Fruit fly (Drosophila melanogaster) whole organism, embryonic: ENCODE data around the gene Gale.

Source experiments
- Asciz ChIP-seq: fragments of 200-800 bp; sonication (Bioruptor generic); optimal IDR thresholded peaks from 2 replicates; lab custom pipeline; 2017; ENCODE audit warnings: missing biosample characterization, mild to moderate bottlenecking, missing genetic modification characterization, missing genetic modification reagents
- B-H2 ChIP-seq: fragments of 200-800 bp; sonication (Bioruptor generic); optimal IDR thresholded peaks from 2 replicates; lab custom pipeline; 2018; ENCODE audit warnings: missing biosample characterization, mild to moderate bottlenecking, missing genetic modification characterization
- BEAF-32 ChIP-seq: fragments of 200-800 bp; sonication (Bioruptor generic); optimal IDR thresholded peaks from 3 replicates; lab custom pipeline; 2017; ENCODE audit warnings: missing biosample characterization, missing genetic modification characterization, mild to moderate bottlenecking, moderate library complexity, missing genetic modification reagents
- CG10431 ChIP-seq: fragments of 200-800 bp; sonication (Bioruptor generic); optimal IDR thresholded peaks from 3 replicates; lab custom pipeline; 2018; ENCODE audit warnings: missing biosample characterization, mild to moderate bottlenecking, missing genetic modification characterization
- CG12104 ChIP-seq: fragments of 200-800 bp; sonication (Bioruptor generic); optimal IDR thresholded peaks from 3 replicates; lab custom pipeline; 2016; ENCODE audit warnings: missing biosample characterization, missing genetic modification characterization
- CG12942 ChIP-seq: fragments of 200-800 bp; sonication (Bioruptor generic); optimal IDR thresholded peaks from 3 replicates; lab custom pipeline; 2016; ENCODE audit warnings: missing biosample characterization, missing genetic modification characterization
- CG13123 ChIP-seq: fragments of 200-800 bp; sonication (Bioruptor generic); optimal IDR thresholded peaks from 2 replicates; lab custom pipeline; 2016; ENCODE audit warnings: missing biosample characterization, missing genetic modification characterization
- CG13775 ChIP-seq: fragments of 200-800 bp; sonication (Bioruptor generic); optimal IDR thresholded peaks from 3 replicates; lab custom pipeline; 2017; ENCODE audit warnings: missing biosample characterization, mild to moderate bottlenecking, missing genetic modification characterization
- CG14965 ChIP-seq: fragments of 200-800 bp; sonication (Bioruptor generic); optimal IDR thresholded peaks from 2 replicates; lab custom pipeline; 2016; ENCODE audit warnings: missing biosample characterization, missing genetic modification characterization, borderline replicate concordance
- CG17385 ChIP-seq: fragments of 200-800 bp; sonication (Bioruptor generic); optimal IDR thresholded peaks from 3 replicates; lab custom pipeline; 2018; ENCODE audit warnings: missing biosample characterization, mild to moderate bottlenecking, missing genetic modification characterization
- CG18599 ChIP-seq: fragments of 200-800 bp; sonication (Bioruptor generic); optimal IDR thresholded peaks from 3 replicates; lab custom pipeline; 2017; ENCODE audit warnings: missing biosample characterization, missing genetic modification characterization, mild to moderate bottlenecking, moderate library complexity, missing genetic modification reagents
- CG31224 ChIP-seq: fragments of 200-800 bp; sonication (Bioruptor generic); IDR thresholded peaks from 2 replicates; pipeline ENCODE4 v1.3.6; 2022; ENCODE audit warnings: missing biosample characterization, missing genetic modification characterization
- CG3407 ChIP-seq: fragments of 200-800 bp; sonication (Bioruptor generic); optimal IDR thresholded peaks from 2 replicates; lab custom pipeline; 2018; ENCODE audit warnings: missing biosample characterization, mild to moderate bottlenecking, missing genetic modification characterization
- CG6854 ChIP-seq: fragments of 200-800 bp; sonication (Bioruptor generic); optimal IDR thresholded peaks from 3 replicates; lab custom pipeline; 2017; ENCODE audit warnings: missing biosample characterization, mild to moderate bottlenecking, missing genetic modification characterization
- CG7987 ChIP-seq: fragments of 200-800 bp; sonication (Bioruptor generic); optimal IDR thresholded peaks from 2 replicates; lab custom pipeline; 2018; ENCODE audit warnings: missing biosample characterization, mild to moderate bottlenecking, missing genetic modification characterization, moderate library complexity
- Deaf1 ChIP-seq: fragments of 200-800 bp; optimal IDR thresholded peaks from 3 replicates; lab custom pipeline; 2019; ENCODE audit warnings: missing biosample characterization, mild to moderate bottlenecking, missing genetic modification characterization, moderate library complexity
- Dek ChIP-seq: fragments of 200-800 bp; sonication (Bioruptor generic); optimal IDR thresholded peaks from 3 replicates; lab custom pipeline; 2019; ENCODE audit warnings: missing biosample characterization, mild to moderate bottlenecking, missing genetic modification characterization, moderate library complexity
- Dip3 ChIP-seq: fragments of 200-800 bp; sonication (Bioruptor generic); optimal IDR thresholded peaks from 3 replicates; lab custom pipeline; 2016; ENCODE audit warnings: missing biosample characterization, missing genetic modification characterization
- Fer2 ChIP-seq: fragments of 200-800 bp; sonication (Bioruptor generic); optimal IDR thresholded peaks from 2 replicates; lab custom pipeline; 2018; ENCODE audit warnings: missing biosample characterization, mild to moderate bottlenecking, missing genetic modification characterization, moderate library complexity
- GATAe ChIP-seq: fragments of 200-800 bp; sonication (Bioruptor generic); conservative IDR thresholded peaks from 2 replicates; pipeline ENCODE4 v1.3.6; 2022; ENCODE audit warnings: missing biosample characterization, missing genetic modification characterization
- H15 ChIP-seq: fragments of 200-800 bp; sonication (Bioruptor generic); IDR thresholded peaks from 3 replicates; pipeline ENCODE4 v1.3.6; 2022; ENCODE audit warnings: missing biosample characterization, missing genetic modification characterization
- H2.0 ChIP-seq: fragments of 200-800 bp; sonication (Bioruptor generic); IDR thresholded peaks from 2 replicates; pipeline ENCODE4 v1.3.6; 2022; ENCODE audit warnings: missing biosample characterization, missing genetic modification characterization
- HmgD ChIP-seq: fragments of 200-800 bp; sonication (Bioruptor generic); optimal IDR thresholded peaks from 3 replicates; lab custom pipeline; 2016; ENCODE audit warnings: missing biosample characterization, missing genetic modification characterization
- Hr3 ChIP-seq: fragments of 200-800 bp; sonication (Bioruptor generic); optimal IDR thresholded peaks from 3 replicates; lab custom pipeline; 2016; ENCODE audit warnings: missing biosample characterization, missing genetic modification characterization
- Med ChIP-seq: fragments of 200-800 bp; sonication (Bioruptor generic); peaks from one replicate; lab custom pipeline; 2016; ENCODE audit warnings: missing biosample characterization, missing genetic modification characterization, mild to moderate bottlenecking, inconsistent platforms, moderate library complexity
- NK7.1 ChIP-seq: fragments of 200-800 bp; sonication (Bioruptor generic); optimal IDR thresholded peaks from 3 replicates; lab custom pipeline; 2016; ENCODE audit warnings: missing biosample characterization, missing genetic modification characterization
- Neu2 ChIP-seq: fragments of 200-800 bp; sonication (Bioruptor generic); optimal IDR thresholded peaks from 3 replicates; lab custom pipeline; 2016; ENCODE audit warnings: missing biosample characterization, missing genetic modification characterization, borderline replicate concordance
- Nf-YB ChIP-seq: fragments of 200-800 bp; sonication (Bioruptor generic); optimal IDR thresholded peaks from 3 replicates; lab custom pipeline; 2019; ENCODE audit warnings: missing biosample characterization, mild to moderate bottlenecking, missing genetic modification characterization, moderate library complexity
- Oli ChIP-seq: fragments of 200-800 bp; sonication (Bioruptor generic); optimal IDR thresholded peaks from 2 replicates; lab custom pipeline; 2018; ENCODE audit warnings: missing biosample characterization, mild to moderate bottlenecking, missing genetic modification characterization, moderate library complexity
- btn ChIP-seq: fragments of 200-800 bp; sonication (Bioruptor generic); optimal IDR thresholded peaks from 2 replicates; lab custom pipeline; 2016; ENCODE audit warnings: missing biosample characterization, missing genetic modification characterization
- cad ChIP-seq: fragments of >200 bp; optimal IDR thresholded peaks from 2 replicates; lab custom pipeline; 2017; ENCODE audit warnings: missing biosample characterization, missing genetic modification characterization
- chm ChIP-seq: fragments of 200-800 bp; sonication (Bioruptor generic); IDR thresholded peaks from 2 replicates; pipeline ENCODE4 v1.3.6; 2022; ENCODE audit warnings: missing biosample characterization, missing genetic modification characterization
- ci ChIP-seq: fragments of 200-800 bp; sonication (Bioruptor generic); IDR thresholded peaks from 3 replicates; pipeline ENCODE4 v1.3.6; 2022; ENCODE audit warnings: missing biosample characterization, missing genetic modification characterization
- cwo ChIP-seq: fragments of 200-800 bp; sonication (Bioruptor generic); optimal IDR thresholded peaks from 3 replicates; lab custom pipeline; 2017; ENCODE audit warnings: missing biosample characterization, missing genetic modification characterization, mild to moderate bottlenecking, moderate library complexity, missing genetic modification reagents
- eyg ChIP-seq: fragments of 200-800 bp; sonication (Bioruptor generic); optimal IDR thresholded peaks from 3 replicates; lab custom pipeline; 2016; ENCODE audit warnings: missing biosample characterization, missing genetic modification characterization
- fd96Cb ChIP-seq: fragments of 200-800 bp; sonication (Bioruptor generic); optimal IDR thresholded peaks from 2 replicates; lab custom pipeline; 2018; ENCODE audit warnings: missing biosample characterization, mild to moderate bottlenecking, missing genetic modification characterization, moderate library complexity
- gcm2 ChIP-seq: fragments of 200-800 bp; sonication (Bioruptor generic); optimal IDR thresholded peaks from 2 replicates; lab custom pipeline; 2016; ENCODE audit warnings: missing biosample characterization, missing genetic modification characterization
- hth ChIP-seq: fragments of >200 bp; optimal IDR thresholded peaks from 2 replicates; lab custom pipeline; 2017; ENCODE audit warnings: inconsistent platforms
- inv ChIP-seq: fragments of 200-800 bp; sonication (Bioruptor generic); IDR thresholded peaks from 2 replicates; pipeline ENCODE4 v1.3.6; 2022; ENCODE audit warnings: missing biosample characterization, missing genetic modification characterization; ENCODE audit not compliant: partially characterized antibody
- kah ChIP-seq: fragments of 200-800 bp; sonication (Bioruptor generic); optimal IDR thresholded peaks from 2 replicates; lab custom pipeline; 2018; ENCODE audit warnings: missing biosample characterization, mild to moderate bottlenecking, missing genetic modification characterization
- kay ChIP-seq: fragments of 200-800 bp; sonication (Bioruptor generic); optimal IDR thresholded peaks from 2 replicates; lab custom pipeline; 2016; ENCODE audit warnings: missing biosample characterization, missing genetic modification characterization
- knrl ChIP-seq: fragments of 200-800 bp; sonication (Bioruptor generic); IDR thresholded peaks from 3 replicates; pipeline ENCODE4 v1.3.6; 2022; ENCODE audit warnings: missing biosample characterization, missing genetic modification characterization; ENCODE audit not compliant: partially characterized antibody
- luna ChIP-seq: fragments of 200-800 bp; sonication (Bioruptor generic); optimal IDR thresholded peaks from 2 replicates; lab custom pipeline; 2016; ENCODE audit warnings: missing biosample characterization, missing genetic modification characterization
- ro ChIP-seq: fragments of 200-800 bp; sonication (Bioruptor generic); IDR thresholded peaks from 2 replicates; pipeline ENCODE4 v1.3.6; 2022; ENCODE audit warnings: missing biosample characterization, missing genetic modification characterization
- sens ChIP-seq: fragments of 200-800 bp; sonication (Bioruptor generic); peaks from one replicate; lab custom pipeline; 2016; ENCODE audit warnings: missing biosample characterization, missing genetic modification characterization
- slou ChIP-seq: fragments of 200-800 bp; sonication (Bioruptor generic); optimal IDR thresholded peaks from 3 replicates; lab custom pipeline; 2016; ENCODE audit warnings: missing biosample characterization, missing genetic modification characterization
- sr ChIP-seq: fragments of 200-800 bp; sonication (Bioruptor generic); IDR thresholded peaks from 3 replicates; pipeline ENCODE4 v1.3.6; 2022; ENCODE audit warnings: missing biosample characterization, missing genetic modification characterization
- stc ChIP-seq: fragments of 200-800 bp; sonication (Bioruptor generic); IDR thresholded peaks from 2 replicates; pipeline ENCODE4 v1.3.6; 2022; ENCODE audit warnings: missing biosample characterization, missing genetic modification characterization
- tin ChIP-seq: fragments of 200-800 bp; sonication (Bioruptor generic); optimal IDR thresholded peaks from 3 replicates; lab custom pipeline; 2016; ENCODE audit warnings: missing biosample characterization, missing genetic modification characterization
- zen ChIP-seq: fragments of 200-800 bp; sonication (Bioruptor generic); optimal IDR thresholded peaks from 3 replicates; lab custom pipeline; 2018; ENCODE audit warnings: missing biosample characterization, mild to moderate bottlenecking, missing genetic modification characterization, moderate library complexity

Gene Gale

DNA sequence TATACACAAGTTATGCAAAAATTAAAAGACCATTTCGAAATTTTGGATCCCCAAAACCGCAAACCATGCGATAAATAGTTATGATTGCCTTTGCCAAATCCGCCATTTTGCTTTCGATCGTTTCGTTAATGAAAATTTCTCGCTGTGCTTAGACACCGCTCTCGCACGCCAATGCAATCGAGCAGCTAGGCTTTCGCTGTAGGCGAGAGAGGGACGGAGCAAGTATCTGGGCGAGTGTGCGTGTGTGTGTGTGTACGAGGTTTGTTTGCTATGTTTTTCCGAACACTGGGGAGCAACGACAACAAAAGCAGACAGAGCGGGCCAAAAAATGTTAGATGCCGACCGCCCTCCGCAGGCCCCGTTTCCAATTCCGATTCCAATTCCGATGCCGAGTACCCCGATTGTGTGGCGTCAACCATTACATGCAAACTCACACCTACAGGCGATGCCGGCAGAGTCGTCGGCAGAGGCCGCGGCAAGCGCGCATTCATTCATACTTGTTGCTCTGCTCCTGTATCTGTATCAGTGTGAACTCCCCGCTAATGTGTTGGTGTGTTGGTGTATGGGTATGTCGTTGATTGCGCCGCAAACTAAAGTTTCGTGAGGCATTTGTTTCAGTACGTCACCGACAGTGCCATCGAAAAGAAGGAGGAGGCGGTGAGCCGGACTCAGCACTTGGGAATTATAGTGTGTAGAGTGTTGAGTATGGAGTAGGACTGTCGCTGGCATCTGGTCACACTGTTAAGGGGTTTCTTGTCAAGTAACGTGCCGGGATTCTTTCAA, 20.3 kb upstream of the Gale start (continued):
- TF ChIP-seq kah (GFP tag; lab: Kevin White, UChicago) (no peak), CG12942 (GFP tag; lab: Kevin White, UChicago) (no peak), CG3407 (GFP tag; lab: Kevin White, UChicago) (no peak), stc (no peak), fd96Cb (tag; lab: Kevin White, UChicago) (peak; percentile 27), CG17385 (no peak), Hr3 (GFP tag; lab: Kevin White, UChicago) (no peak), sr (peak; percentile 6; the same call in 1 of the 3 replicates), CG13775 (GFP tag; lab: Kevin White, UChicago) (peak; percentile 2), ro (no peak), luna (GFP tag; lab: Kevin White, UChicago) (no peak), NK7.1 (GFP tag; lab: Kevin White, UChicago) (peak; percentile 1), Asciz (GFP tag; lab: Kevin White, UChicago) (no peak), BEAF-32 (GFP tag; lab: Kevin White, UChicago) (no peak), cwo (GFP tag; lab: Kevin White, UChicago) (peak; percentile 85), CG6854 (GFP tag; lab: Kevin White, UChicago) (peak; percentile 29), btn (GFP tag; lab: Kevin White, UChicago) (peak; percentile 40), Oli (peak; percentile 29), Med (peak; percentile 94), HmgD (GFP tag; lab: Kevin White, UChicago) (peak; percentile 47), cad (GFP tag; lab: Kevin White, UChicago) (no peak), CG18599 (GFP tag; lab: Kevin White, UChicago) (peak; percentile 72), Neu2 (GFP tag; lab: Kevin White, UChicago) (no peak), slou (no peak), CG10431 (GFP tag; lab: Kevin White, UChicago) (no peak), kay (GFP tag; lab: Kevin White, UChicago) (peak; percentile 58), H15 (0 out of 3 replicates have a peak, but pooled peaks have one; percentile 35), B-H2 (GFP tag; lab: Kevin White, UChicago) (peak; percentile 76), eyg (GFP tag; lab: Kevin White, UChicago) (no peak), CG12104 (GFP tag; lab: Kevin White, UChicago) (peak; percentile 32), gcm2 (GFP tag; lab: Kevin White, UChicago) (no peak), tin (peak; percentile 2), knrl (GFP tag; lab: Robert Waterston, UW) (no peak), chm (GFP tag; lab: Robert Waterston, UW) (peak; percentile 87), sens (GFP tag; lab: Kevin White, UChicago) (peak; percentile 60), H2.0 (GFP tag; lab: Robert Waterston, UW) (0 out of 2 replicates have a peak, but pooled peaks have one; percentile 40), hth (lab: Kevin White, UChicago) (no peak), Nf-YB (GFP tag; lab: Kevin White, UChicago) (peak; percentile 30), CG7987 (GFP tag; lab: Kevin White, UChicago) (peak; percentile 12), ci (GFP tag; lab: Robert Waterston, UW) (peak; percentile 61), Dek (tag; lab: Kevin White, UChicago) (peak; percentile 33), Fer2 (no peak), inv (peak; percentile 38; the same call in 1 of the 2 replicates), Dip3 (GFP tag; lab: Kevin White, UChicago) (peak; percentile 50), CG13123 (no peak), CG31224 (GFP tag; lab: Robert Waterston, UW) (peak; percentile 59), GATAe (peak; percentile 47), Deaf1 (tag; lab: Kevin White, UChicago) (peak; percentile 99), zen (tag; lab: Kevin White, UChicago) (no peak), CG14965 (GFP tag; lab: Kevin White, UChicago) (no peak)
